Worm (Caenorhabditis elegans) whole organism, L4 larva: ENCODE measurements around the gene R05F9.9.
"Not testable (repeated sequence)": the region's sequence is repeated elsewhere in the genome, so short reads cannot be mapped to it uniquely, and the experiment has no call there.

ENCODE experiments used
- D1046.2 ChIP-seq: fragments of 200-800 bp; sonication (Bioruptor generic); IDR thresholded peaks from 2 replicates; pipeline ENCODE4 v1.3.6; 2022; ENCODE audit warnings: missing genetic modification characterization, missing compliant biosample characterization
- aha-1 ChIP-seq: fragments of 150-350 bp; peaks from one replicate; lab custom pipeline; 2014; ENCODE audit warnings: missing biosample characterization, missing genetic modification characterization
- aly-2 ChIP-seq: sonication (generic microtip); optimal IDR thresholded peaks from 2 replicates; lab custom pipeline; 2018; ENCODE audit warnings: missing biosample characterization, missing genetic modification characterization
- fkh-10 ChIP-seq: fragments of 150-350 bp; optimal IDR thresholded peaks from 2 replicates; lab custom pipeline; 2014; ENCODE audit warnings: missing biosample characterization, missing genetic modification reagents, missing genetic modification characterization
- fos-1 ChIP-seq: fragments of 150-350 bp; optimal IDR thresholded peaks from 2 replicates; lab custom pipeline; 2014; ENCODE audit warnings: missing biosample characterization, missing genetic modification characterization
- lin-39 ChIP-seq: fragments of 150-350 bp; optimal IDR thresholded peaks from 2 replicates; lab custom pipeline; 2014; ENCODE audit warnings: missing biosample characterization, missing genetic modification reagents, missing genetic modification characterization
- pha-4 ChIP-seq, 2 experiments: fragments of 150-350 bp in 1 of 2; fragments of 200-800 bp in 1 of 2; sonication (Bioruptor generic) in 1 of 2; IDR thresholded peaks in 1 of 2; optimal IDR thresholded peaks in 1 of 2; 2 replicates each; pipeline versions ENCODE4 v1.3.6 to Lab custom; 2014 to 2022; ENCODE audit warnings: missing genetic modification characterization in 2 of 2, missing genetic modification reagents in 2 of 2, missing biosample characterization in 1 of 2, missing compliant biosample characterization in 1 of 2
- snpc-4 ChIP-seq: fragments of 150-350 bp; optimal IDR thresholded peaks from 2 replicates; lab custom pipeline; 2014; ENCODE audit warnings: missing biosample characterization, missing genetic modification characterization
- zfp-2 ChIP-seq: sonication (generic microtip); optimal IDR thresholded peaks from 2 replicates; lab custom pipeline; 2016; ENCODE audit warnings: mild to moderate bottlenecking, missing genetic modification characterization, missing compliant biosample characterization

- TF ChIP-seq pha-4 (GFP tag; IDR thresholded peaks at IDR 0.05; lab: Robert Waterston, UW) (peak; percentile 79; the same call in 1 of the 2 replicates), D1046.2 (GFP tag; lab: Robert Waterston, UW) (peak; percentile 86)
- not testable (repeated sequence) for TF ChIP-seq pha-4 (tag; optimal IDR thresholded peaks at IDR 0.05; lab: Kevin White, UChicago); zfp-2 (tag; lab: Kevin White, UChicago); snpc-4; fos-1 (tag; lab: Kevin White, UChicago); aly-2; lin-39 (tag; lab: Kevin White, UChicago); aha-1; fkh-10 (GFP tag; lab: Kevin White, UChicago)
Measured at ce11 chrII:4928367-4928766, 26.5 kb upstream of the R05F9.9 start.
